Worm (Caenorhabditis elegans): ENCODE measurements around the gene ubxn-5.
A peak's percentile ranks its signal among the peaks of the same experiment; 100 is the strongest.

Gene ubxn-5

ce11 chrII:10247594-10248283 is 13.4 kb upstream of the ubxn-5 start, which contains the start of gene nrde-2:
Gene nrde-2 (minus strand): TSS chrII:10247638.
- TF ChIP-seq flt-1 (GFP tag; IDR thresholded peaks at IDR 0.05) (peak; percentile 80), ref-1 (GFP tag; conservative IDR thresholded peaks at IDR 0.05) (peak; percentile 41; the same call in 1 of the 2 replicates), klf-2 (GFP tag; conservative IDR thresholded peaks at IDR 0.05) (peak; percentile 64; the same call in 1 of the 2 replicates), ztf-23 (GFP tag; IDR thresholded peaks at IDR 0.05) (peak; percentile 87)

ce11 chrII:10247154-10247553 is 12.9 kb upstream of the ubxn-5 start:
- TF ChIP-seq cog-1 (tag; optimal IDR thresholded peaks at IDR 0.05) (no peak), T22C8.4 (GFP tag; IDR thresholded peaks at IDR 0.05) (no peak), klf-2 (GFP tag; conservative IDR thresholded peaks at IDR 0.05) (no peak), ztf-29 (GFP tag; IDR thresholded peaks at IDR 0.05) (no peak), ref-1 (GFP tag; conservative IDR thresholded peaks at IDR 0.05) (no peak)

- TF ChIP-seq flt-1 (GFP tag; IDR thresholded peaks at IDR 0.05) (no peak), ztf-29 (GFP tag; IDR thresholded peaks at IDR 0.05) (no peak), ztf-23 (GFP tag; IDR thresholded peaks at IDR 0.05) (no peak), ref-1 (GFP tag; conservative IDR thresholded peaks at IDR 0.05) (no peak), med-1 (GFP tag; optimal IDR thresholded peaks at IDR 0.05; ENCODE audit: insufficient read depth) (no peak), T22C8.4 (GFP tag; IDR thresholded peaks at IDR 0.05) (no peak), tab-1 (GFP tag; IDR thresholded peaks at IDR 0.05) (no peak), cog-1 (tag; optimal IDR thresholded peaks at IDR 0.05) (no peak), klf-2 (GFP tag; conservative IDR thresholded peaks at IDR 0.05) (no peak)
Measured at ce11 chrII:10245612-10246011, 11.3 kb upstream of the ubxn-5 start.

- no peak for TF ChIP-seq med-1 (GFP tag; optimal IDR thresholded peaks at IDR 0.05; ENCODE audit: insufficient read depth)
- TF ChIP-seq flt-1 (GFP tag; IDR thresholded peaks at IDR 0.05), result no peak
- no peak for TF ChIP-seq ztf-23 (GFP tag; IDR thresholded peaks at IDR 0.05)
- no peak for TF ChIP-seq klf-2 (GFP tag; conservative IDR thresholded peaks at IDR 0.05)
- TF ChIP-seq cog-1 (tag; optimal IDR thresholded peaks at IDR 0.05), result no peak
- TF ChIP-seq ref-1 (GFP tag; conservative IDR thresholded peaks at IDR 0.05), result no peak
- TF ChIP-seq tab-1 (GFP tag; IDR thresholded peaks at IDR 0.05), result no peak
- no peak for TF ChIP-seq ztf-29 (GFP tag; IDR thresholded peaks at IDR 0.05)
- no peak for TF ChIP-seq T22C8.4 (GFP tag; IDR thresholded peaks at IDR 0.05)
Measured at ce11 chrII:10242294-10242693, 8.0 kb upstream of the ubxn-5 start, which contains the start of gene mrps-14. Gene mrps-14 (minus strand): TSS chrII:10242490.

ce11 chrII:10239595-10239994 is 5.3 kb upstream of the ubxn-5 start, which contains the start of gene mec-15:
Gene mec-15 (minus strand): TSS chrII:10239695.
- TF ChIP-seq ztf-29 (GFP tag; IDR thresholded peaks at IDR 0.05) (no peak), ref-1 (GFP tag; conservative IDR thresholded peaks at IDR 0.05) (no peak), T22C8.4 (GFP tag; IDR thresholded peaks at IDR 0.05) (no peak), med-1 (GFP tag; optimal IDR thresholded peaks at IDR 0.05; ENCODE audit: insufficient read depth) (no peak), klf-2 (GFP tag; conservative IDR thresholded peaks at IDR 0.05) (no peak)

ce11 chrII:10231874-10232273 is 2.4 kb downstream of the ubxn-5 start:
- TF ChIP-seq ztf-29 (GFP tag; IDR thresholded peaks at IDR 0.05) (no peak), med-1 (GFP tag; optimal IDR thresholded peaks at IDR 0.05; ENCODE audit: insufficient read depth) (no peak), flt-1 (GFP tag; IDR thresholded peaks at IDR 0.05) (no peak), T22C8.4 (GFP tag; IDR thresholded peaks at IDR 0.05) (no peak), ztf-23 (GFP tag; IDR thresholded peaks at IDR 0.05) (no peak), klf-2 (GFP tag; conservative IDR thresholded peaks at IDR 0.05) (no peak), cog-1 (tag; optimal IDR thresholded peaks at IDR 0.05) (no peak), tab-1 (GFP tag; IDR thresholded peaks at IDR 0.05) (no peak), ref-1 (GFP tag; conservative IDR thresholded peaks at IDR 0.05) (no peak)

- TF ChIP-seq cog-1 (tag; optimal IDR thresholded peaks at IDR 0.05) (no peak), klf-2 (GFP tag; conservative IDR thresholded peaks at IDR 0.05) (no peak), T22C8.4 (GFP tag; IDR thresholded peaks at IDR 0.05) (no peak), ztf-29 (GFP tag; IDR thresholded peaks at IDR 0.05) (no peak), tab-1 (GFP tag; IDR thresholded peaks at IDR 0.05) (no peak), med-1 (GFP tag; optimal IDR thresholded peaks at IDR 0.05; ENCODE audit: insufficient read depth) (no peak), ztf-23 (GFP tag; IDR thresholded peaks at IDR 0.05) (no peak), flt-1 (GFP tag; IDR thresholded peaks at IDR 0.05) (no peak), ref-1 (GFP tag; conservative IDR thresholded peaks at IDR 0.05) (no peak)
Measured at ce11 chrII:10230972-10231371, 3.3 kb downstream of the ubxn-5 start, which contains the start of gene T01E8.8. Gene T01E8.8 (plus strand): TSS chrII:10231272.

ce11 chrII:10227030-10227429 is 7.3 kb downstream of the ubxn-5 start, which contains the start of gene srh-135:
Gene srh-135 (minus strand): TSS chrII:10227130.
- TF ChIP-seq ref-1 (GFP tag; conservative IDR thresholded peaks at IDR 0.05) (no peak), klf-2 (GFP tag; conservative IDR thresholded peaks at IDR 0.05) (no peak), ztf-29 (GFP tag; IDR thresholded peaks at IDR 0.05) (no peak), T22C8.4 (GFP tag; IDR thresholded peaks at IDR 0.05) (no peak), ztf-23 (GFP tag; IDR thresholded peaks at IDR 0.05) (no peak), cog-1 (tag; optimal IDR thresholded peaks at IDR 0.05) (no peak), tab-1 (GFP tag; IDR thresholded peaks at IDR 0.05) (no peak), med-1 (GFP tag; optimal IDR thresholded peaks at IDR 0.05; ENCODE audit: insufficient read depth) (no peak), flt-1 (GFP tag; IDR thresholded peaks at IDR 0.05) (no peak)

ce11 chrII:10222577-10222976 is 11.7 kb downstream of the ubxn-5 start, which contains the start of gene plc-3:
Gene plc-3 (plus strand): TSS chrII:10222877.
- no peak for TF ChIP-seq tab-1 (GFP tag; IDR thresholded peaks at IDR 0.05)
- no peak for TF ChIP-seq ref-1 (GFP tag; conservative IDR thresholded peaks at IDR 0.05)
- TF ChIP-seq cog-1 (tag; optimal IDR thresholded peaks at IDR 0.05), result no peak
- no peak for TF ChIP-seq klf-2 (GFP tag; conservative IDR thresholded peaks at IDR 0.05)
- TF ChIP-seq T22C8.4 (GFP tag; IDR thresholded peaks at IDR 0.05), result no peak
- no peak for TF ChIP-seq ztf-23 (GFP tag; IDR thresholded peaks at IDR 0.05)
- TF ChIP-seq ztf-29 (GFP tag; IDR thresholded peaks at IDR 0.05), result no peak
- TF ChIP-seq flt-1 (GFP tag; IDR thresholded peaks at IDR 0.05), result no peak
- TF ChIP-seq med-1 (GFP tag; optimal IDR thresholded peaks at IDR 0.05; ENCODE audit: insufficient read depth), result no peak

All from whole organism, midembryonic.